Fruit fly (Drosophila melanogaster): ENCODE data around the gene POLDIP2.

- TF ChIP-seq CG8478 (optimal IDR thresholded peaks at IDR 0.05) (no peak), CTCF (optimal IDR thresholded peaks at IDR 0.05) (no peak)
Observed at dm6 chr3R:5420454-5420853, 47.1 kb upstream of the POLDIP2 start.
